Fruit fly (Drosophila melanogaster): ENCODE measurements around the gene vanin-like.

DNA sequence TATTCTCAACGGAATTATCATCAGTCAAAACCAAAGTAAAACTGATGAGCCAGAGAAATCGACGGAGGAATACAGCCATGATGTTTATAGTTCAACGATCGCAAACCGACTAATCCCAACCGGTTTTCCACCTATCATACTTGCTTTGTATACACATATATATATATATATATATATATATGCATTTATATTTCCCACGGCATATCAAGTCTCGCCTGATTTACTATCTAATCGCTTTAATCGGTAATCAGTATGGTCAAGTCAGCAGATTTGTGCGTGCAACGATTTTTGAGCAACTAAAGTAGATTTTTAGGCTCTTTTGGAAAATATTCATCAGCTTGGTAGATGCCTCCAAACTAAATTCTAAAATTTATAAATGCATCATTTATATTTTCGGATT lies 6.0 kb downstream of the vanin-like start, which contains the start of gene CG32750:
- TF ChIP-seq pan (optimal IDR thresholded peaks at IDR 0.05): no peak
- no peak for TF ChIP-seq usp (GFP tag; optimal IDR thresholded peaks at IDR 0.05)
- TF ChIP-seq Dll (optimal IDR thresholded peaks at IDR 0.05): no peak

All from whole organism.